Worm (Caenorhabditis elegans) whole organism, mixed stage, embryonic: ENCODE results near the gene vha-12.

ENCODE experiments used
- blmp-1 ChIP-seq: fragments of 150-350 bp; optimal IDR thresholded peaks from 2 replicates; lab custom pipeline; 2014; ENCODE audit warnings: missing biosample characterization, missing genetic modification characterization
- ceh-43 ChIP-seq: fragments of 200-800 bp; sonication (Bioruptor generic); optimal IDR thresholded peaks from 2 replicates; lab custom pipeline; 2018; ENCODE audit warnings: mild to moderate bottlenecking, missing genetic modification characterization, moderate library complexity, missing compliant biosample characterization
- elt-1 ChIP-seq: sonication (generic microtip); optimal IDR thresholded peaks from 2 replicates; lab custom pipeline; 2017; ENCODE audit warnings: missing genetic modification characterization, mild to moderate bottlenecking, missing compliant biosample characterization, antibody characterized with exemption, moderate library complexity, borderline replicate concordance; ENCODE audit not compliant: insufficient read depth
- elt-3 ChIP-seq: fragments of 150-350 bp; optimal IDR thresholded peaks from 2 replicates; lab custom pipeline; 2014; ENCODE audit warnings: missing biosample characterization, missing genetic modification characterization
- ham-2 ChIP-seq: fragments of 200-800 bp; sonication (Bioruptor generic); optimal IDR thresholded peaks from 2 replicates; lab custom pipeline; 2018; ENCODE audit warnings: mild to moderate bottlenecking, missing genetic modification characterization, missing compliant biosample characterization
- lin-13 ChIP-seq: fragments of 150-350 bp; optimal IDR thresholded peaks from 2 replicates; lab custom pipeline; 2014; ENCODE audit warnings: missing biosample characterization, missing genetic modification characterization
- nhr-237 ChIP-seq: fragments of 150-350 bp; optimal IDR thresholded peaks from 2 replicates; lab custom pipeline; 2014; ENCODE audit warnings: missing biosample characterization, missing genetic modification characterization
- nhr-76 ChIP-seq: sonication (generic microtip); optimal IDR thresholded peaks from 2 replicates; lab custom pipeline; 2017; ENCODE audit warnings: missing biosample characterization, missing genetic modification characterization
- sptf-1 ChIP-seq: sonication (generic microtip); optimal IDR thresholded peaks from 2 replicates; lab custom pipeline; 2017; ENCODE audit warnings: mild to moderate bottlenecking, missing genetic modification characterization, moderate library complexity, missing compliant biosample characterization
- tbx-8 ChIP-seq: fragments of 200-800 bp; sonication (Bioruptor generic); optimal IDR thresholded peaks from 2 replicates; lab custom pipeline; 2018; ENCODE audit warnings: mild to moderate bottlenecking, missing genetic modification characterization, moderate library complexity, missing compliant biosample characterization
- unc-39 ChIP-seq: fragments of 150-350 bp; optimal IDR thresholded peaks from 2 replicates; lab custom pipeline; 2014; ENCODE audit warnings: missing biosample characterization, missing genetic modification characterization
- zip-8 ChIP-seq: fragments of 150-350 bp; optimal IDR thresholded peaks from 2 replicates; lab custom pipeline; 2014; ENCODE audit warnings: missing biosample characterization, missing genetic modification characterization
- ztf-11 ChIP-seq: fragments of 150-350 bp; optimal IDR thresholded peaks from 2 replicates; lab custom pipeline; 2014; ENCODE audit warnings: missing biosample characterization, missing genetic modification characterization

- no peak for TF ChIP-seq ztf-11
- no peak for TF ChIP-seq nhr-237 (tag; lab: Kevin White, UChicago)
- TF ChIP-seq ham-2 (GFP tag; lab: Kevin White, UChicago), result no peak
- TF ChIP-seq blmp-1 (tag; lab: Kevin White, UChicago), result no peak
- TF ChIP-seq sptf-1 (tag; lab: Kevin White, UChicago), result no peak
- TF ChIP-seq elt-3 (tag; lab: Kevin White, UChicago), result no peak
- no peak for TF ChIP-seq lin-13 (tag; lab: Kevin White, UChicago)
- TF ChIP-seq ceh-43 (GFP tag; lab: Kevin White, UChicago), result no peak
- no peak for TF ChIP-seq nhr-76
- no peak for TF ChIP-seq tbx-8
- no peak for TF ChIP-seq zip-8
- no peak for TF ChIP-seq elt-1 (tag; lab: Kevin White, UChicago)
- TF ChIP-seq unc-39, result no peak
These were observed 42.4 kb upstream of the vha-12 start for ce11 chrX:4148449-4149031.
